Fruit fly (Drosophila melanogaster) whole organism, adult: Measurements from ENCODE around the gene pug.

Experiments
- CG11617 ChIP-seq: fragments of 200-800 bp; sonication (Bioruptor generic); optimal IDR thresholded peaks from 2 replicates; lab custom pipeline; 2017; ENCODE audit warnings: mild to moderate bottlenecking, missing biosample characterization, missing genetic modification reagents, missing genetic modification characterization
- CG12768 ChIP-seq: fragments of 200-800 bp; sonication (Bioruptor generic); optimal IDR thresholded peaks from 2 replicates; lab custom pipeline; 2017; ENCODE audit warnings: missing biosample characterization, missing genetic modification characterization, mild to moderate bottlenecking, moderate library complexity, missing genetic modification reagents
- CG14711 ChIP-seq: fragments of 200-800 bp; sonication (Bioruptor generic); optimal IDR thresholded peaks from 2 replicates; lab custom pipeline; 2018; ENCODE audit warnings: missing biosample characterization, mild to moderate bottlenecking, missing genetic modification characterization, moderate library complexity
- CG1620 ChIP-seq: fragments of 200-800 bp; sonication (Bioruptor generic); optimal IDR thresholded peaks from 2 replicates; lab custom pipeline; 2016; ENCODE audit warnings: missing biosample characterization, missing genetic modification characterization
- CG33017 ChIP-seq: fragments of 200-800 bp; sonication (Bioruptor generic); optimal IDR thresholded peaks from 2 replicates; lab custom pipeline; 2018; ENCODE audit warnings: missing biosample characterization, mild to moderate bottlenecking, missing genetic modification characterization, moderate library complexity
- CG5204 ChIP-seq: fragments of 200-800 bp; sonication (Bioruptor generic); optimal IDR thresholded peaks from 2 replicates; lab custom pipeline; 2016; ENCODE audit warnings: missing biosample characterization, missing genetic modification characterization
- CG7045 ChIP-seq: fragments of 200-800 bp; sonication (Bioruptor generic); optimal IDR thresholded peaks from 2 replicates; lab custom pipeline; 2017; ENCODE audit warnings: missing biosample characterization, mild to moderate bottlenecking, missing genetic modification characterization
- CG7101 ChIP-seq: fragments of 200-800 bp; sonication (Bioruptor generic); optimal IDR thresholded peaks from 2 replicates; lab custom pipeline; 2018; ENCODE audit warnings: missing biosample characterization, mild to moderate bottlenecking, missing genetic modification characterization, moderate library complexity
- Clk ChIP-seq: fragments of 200-800 bp; sonication (Bioruptor generic); optimal IDR thresholded peaks from 2 replicates; lab custom pipeline; 2017; ENCODE audit warnings: missing biosample characterization, missing genetic modification characterization
- Crg-1 ChIP-seq: fragments of 200-800 bp; sonication (Bioruptor generic); optimal IDR thresholded peaks from 2 replicates; lab custom pipeline; 2016; ENCODE audit warnings: missing biosample characterization, missing genetic modification characterization
- Hr96 ChIP-seq: fragments of 200-800 bp; sonication (Bioruptor generic); optimal IDR thresholded peaks from 2 replicates; lab custom pipeline; 2016; ENCODE audit warnings: missing biosample characterization, missing genetic modification characterization
- Mnt ChIP-seq: fragments of 200-800 bp; sonication (Bioruptor generic); optimal IDR thresholded peaks from 2 replicates; lab custom pipeline; 2016; ENCODE audit warnings: missing biosample characterization, mild to moderate bottlenecking, missing genetic modification characterization
- bab1 ChIP-seq: fragments of 200-800 bp; sonication (Bioruptor generic); optimal IDR thresholded peaks from 3 replicates; lab custom pipeline; 2019; ENCODE audit warnings: missing biosample characterization, mild to moderate bottlenecking, missing genetic modification characterization, moderate library complexity
- cic ChIP-seq: fragments of 200-800 bp; sonication (Bioruptor generic); optimal IDR thresholded peaks from 2 replicates; lab custom pipeline; 2017; ENCODE audit warnings: missing biosample characterization, mild to moderate bottlenecking, missing genetic modification characterization, moderate library complexity
- cnc ChIP-seq, 2 experiments: fragments of >200 bp; optimal IDR thresholded peaks; 2 replicates each; lab custom pipeline; 2017
- kay ChIP-seq: fragments of 200-800 bp; sonication (Bioruptor generic); peaks from one replicate; lab custom pipeline; 2016; ENCODE audit warnings: missing biosample characterization, missing genetic modification characterization, borderline replicate concordance
- ovo ChIP-seq: fragments of 200-800 bp; sonication (Bioruptor generic); optimal IDR thresholded peaks from 2 replicates; lab custom pipeline; 2016; ENCODE audit warnings: missing biosample characterization, missing genetic modification characterization
- pad ChIP-seq: fragments of 200-800 bp; sonication (Bioruptor generic); optimal IDR thresholded peaks from 3 replicates; lab custom pipeline; 2017; ENCODE audit warnings: missing biosample characterization, missing genetic modification characterization, mild to moderate bottlenecking, moderate library complexity, missing genetic modification reagents
- tj ChIP-seq: fragments of 200-800 bp; sonication (Bioruptor generic); optimal IDR thresholded peaks from 3 replicates; lab custom pipeline; 2017; ENCODE audit warnings: missing biosample characterization, mild to moderate bottlenecking, missing genetic modification characterization, moderate library complexity
- toe ChIP-seq: fragments of 200-800 bp; sonication (Bioruptor generic); optimal IDR thresholded peaks from 2 replicates; lab custom pipeline; 2016; ENCODE audit warnings: missing biosample characterization, missing genetic modification characterization

The pug gene

DNA sequence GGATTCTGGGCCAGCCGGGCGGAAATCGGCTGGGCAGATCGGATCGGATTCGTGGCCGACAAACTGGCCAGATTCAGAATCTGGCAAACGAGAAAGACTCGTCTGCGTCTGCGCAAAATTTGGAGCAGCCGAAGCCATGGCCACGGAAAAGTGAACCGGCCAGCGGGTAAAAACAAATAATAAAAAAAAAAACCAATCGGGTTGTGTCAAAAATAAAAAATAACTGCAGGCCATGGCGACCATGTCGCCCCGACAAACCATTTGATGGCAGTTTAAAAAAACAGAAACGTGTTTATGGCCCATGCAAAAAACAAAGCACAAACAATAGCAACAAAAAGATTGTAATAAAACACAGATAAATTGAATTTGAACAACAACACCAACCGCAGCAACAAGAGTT lies 8.2 kb upstream of the pug start:
- TF ChIP-seq CG14711 (tag; lab: Kevin White, UChicago) (no peak), ovo (GFP tag; lab: Kevin White, UChicago) (no peak), bab1 (GFP tag; lab: Kevin White, UChicago) (no peak), CG7101 (tag; lab: Kevin White, UChicago) (no peak), tj (GFP tag; lab: Kevin White, UChicago) (no peak), cnc (optimal IDR thresholded peaks at IDR 0.05; lab: Kevin White, UChicago) (no peak), Hr96 (GFP tag; lab: Kevin White, UChicago) (no peak)

DNA sequence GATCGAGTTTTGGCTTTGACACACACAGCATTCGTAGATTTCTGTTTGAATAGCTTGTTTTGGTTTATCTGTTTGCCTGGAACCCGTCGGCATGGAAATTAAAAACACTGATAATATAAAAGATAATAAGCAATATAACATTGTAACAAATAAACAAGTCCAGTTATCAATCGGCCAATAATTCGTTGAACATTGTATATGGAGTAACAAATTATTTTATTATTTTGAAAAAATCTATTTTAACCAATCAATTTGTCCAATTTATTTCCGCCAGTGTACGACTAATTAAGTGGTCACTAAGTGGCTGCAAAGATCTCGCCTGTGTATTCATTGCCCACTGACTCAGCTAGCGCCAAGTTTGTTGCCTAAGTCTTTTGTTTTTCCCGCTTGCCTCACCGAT lies 7.5 kb upstream of the pug start:
- TF ChIP-seq CG1620 (GFP tag; lab: Kevin White, UChicago), result no peak
- TF ChIP-seq kay, result no peak
- no peak for TF ChIP-seq CG12768
- no peak for TF ChIP-seq cic (GFP tag; lab: Kevin White, UChicago)
- TF ChIP-seq toe (GFP tag; lab: Kevin White, UChicago), result no peak
- TF ChIP-seq bab1 (GFP tag; lab: Kevin White, UChicago), result no peak
- TF ChIP-seq ovo (GFP tag; lab: Kevin White, UChicago), result no peak
- no peak for TF ChIP-seq Crg-1 (GFP tag; lab: Kevin White, UChicago)
- no peak for TF ChIP-seq CG7045 (GFP tag; lab: Kevin White, UChicago)
- no peak for TF ChIP-seq CG14711 (tag; lab: Kevin White, UChicago)
- TF ChIP-seq CG11617 (GFP tag; lab: Kevin White, UChicago), result no peak
- TF ChIP-seq CG33017, result no peak
- no peak for TF ChIP-seq Clk (GFP tag; lab: Kevin White, UChicago)
- TF ChIP-seq cnc (optimal IDR thresholded peaks at IDR 0.05; lab: Kevin White, UChicago), result no peak
- no peak for TF ChIP-seq pad (GFP tag; lab: Kevin White, UChicago)
- TF ChIP-seq tj (GFP tag; lab: Kevin White, UChicago), result no peak
- no peak for TF ChIP-seq Hr96 (GFP tag; lab: Kevin White, UChicago)
- TF ChIP-seq CG5204, result no peak

DNA sequence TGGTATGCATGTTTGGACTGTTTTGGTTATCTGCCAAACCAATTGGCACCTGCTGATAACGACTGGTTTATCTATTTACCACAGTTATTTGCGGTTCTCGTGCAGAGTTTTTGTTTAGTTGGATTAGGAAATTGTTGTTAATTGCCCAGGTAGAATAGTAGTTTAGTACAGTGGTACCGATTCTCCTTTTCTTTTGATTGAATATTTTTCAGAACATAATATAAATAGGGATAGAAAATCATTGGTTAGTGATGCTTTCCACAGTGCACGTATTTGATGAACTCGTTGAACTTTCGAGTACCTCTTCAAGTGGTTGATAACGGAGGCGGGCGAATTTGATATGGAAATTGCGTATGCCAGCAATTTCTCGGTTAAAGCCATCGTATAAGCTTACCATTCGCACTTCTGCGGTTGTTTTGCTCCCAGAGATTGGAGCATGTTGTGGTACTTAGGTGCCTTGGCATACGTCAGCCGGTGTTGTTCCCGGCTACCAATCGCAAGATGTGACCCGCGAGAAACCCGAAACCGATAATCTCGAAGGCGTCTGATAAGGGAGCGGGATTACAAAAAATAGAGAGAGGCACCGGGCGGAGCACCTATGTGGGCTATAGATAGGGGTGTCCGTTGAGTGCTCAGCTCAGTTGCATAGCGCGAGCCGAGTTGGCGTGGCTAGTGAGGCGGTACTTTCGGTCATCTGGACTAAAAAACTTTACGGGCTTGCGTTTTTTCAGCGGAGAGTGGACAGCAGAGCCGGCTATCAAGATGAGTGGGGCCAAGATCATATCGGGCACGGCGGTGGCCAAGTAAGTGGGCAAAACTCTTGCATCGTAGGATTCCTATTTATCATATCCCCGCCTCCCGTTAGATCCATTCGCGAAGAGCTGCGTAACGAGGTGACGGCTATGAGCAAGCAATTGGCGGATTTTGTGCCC lies 3.0 kb downstream of the pug start:
- TF ChIP-seq tj (GFP tag; lab: Kevin White, UChicago) (peak; percentile 8), cnc (optimal IDR thresholded peaks at IDR 0.05; lab: Kevin White, UChicago) (no peak), Hr96 (GFP tag; lab: Kevin White, UChicago) (no peak), CG33017 (no peak), Crg-1 (GFP tag; lab: Kevin White, UChicago) (no peak), ovo (GFP tag; lab: Kevin White, UChicago) (no peak), CG11617 (GFP tag; lab: Kevin White, UChicago) (peak; percentile 6), CG1620 (GFP tag; lab: Kevin White, UChicago) (no peak), cic (GFP tag; lab: Kevin White, UChicago) (peak; percentile 1), CG7101 (tag; lab: Kevin White, UChicago) (no peak), kay (no peak), toe (GFP tag; lab: Kevin White, UChicago) (no peak)

DNA sequence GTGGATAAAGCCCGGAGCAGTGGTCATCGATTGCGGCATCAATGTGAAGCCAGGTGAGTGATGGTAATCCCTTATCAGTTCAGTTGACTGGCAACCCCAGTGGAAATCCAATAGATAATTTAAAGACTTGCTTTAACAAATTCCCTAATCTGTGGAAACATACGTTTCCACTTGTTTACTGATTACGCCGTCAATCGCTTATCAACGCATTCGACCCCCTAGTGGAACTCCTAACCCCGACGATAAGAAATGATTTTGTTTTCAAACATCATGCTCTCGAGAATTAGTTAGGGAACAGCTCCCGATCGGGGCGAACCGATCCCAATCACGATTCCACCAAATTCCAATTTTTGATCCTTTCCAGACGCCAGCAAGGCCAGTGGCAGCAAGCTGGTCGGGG lies 4.3 kb downstream of the pug start:
- no peak for TF ChIP-seq CG12768
- no peak for TF ChIP-seq Hr96 (GFP tag; lab: Kevin White, UChicago)
- no peak for TF ChIP-seq tj (GFP tag; lab: Kevin White, UChicago)
- no peak for TF ChIP-seq toe (GFP tag; lab: Kevin White, UChicago)
- no peak for TF ChIP-seq kay

DNA sequence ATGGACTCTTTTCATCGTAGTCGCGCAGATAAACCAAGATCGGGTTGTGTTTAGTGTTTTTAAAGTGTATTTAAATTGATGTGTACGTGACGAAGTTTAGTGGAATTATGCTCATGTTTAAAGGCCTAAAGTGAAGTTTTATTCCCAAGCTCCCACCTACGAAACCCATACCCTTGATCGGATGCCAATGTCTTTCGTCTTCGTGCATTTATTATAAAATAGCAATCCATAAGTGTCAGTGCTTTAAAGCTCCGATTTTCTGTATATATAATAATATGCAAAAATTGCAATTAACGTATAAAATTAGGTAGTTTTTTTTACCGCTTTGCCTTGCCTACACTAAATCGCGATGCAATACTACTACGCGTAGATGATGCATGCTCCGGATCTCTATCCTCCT lies 8.6 kb downstream of the pug start, which contains the start of gene CG31391:
CG31391 (minus strand) TSS at position 101 of the 400 bp plus-strand sequence.
- TF ChIP-seq CG14711 (tag; lab: Kevin White, UChicago) (no peak), Hr96 (GFP tag; lab: Kevin White, UChicago) (no peak), Crg-1 (GFP tag; lab: Kevin White, UChicago) (no peak)

DNA sequence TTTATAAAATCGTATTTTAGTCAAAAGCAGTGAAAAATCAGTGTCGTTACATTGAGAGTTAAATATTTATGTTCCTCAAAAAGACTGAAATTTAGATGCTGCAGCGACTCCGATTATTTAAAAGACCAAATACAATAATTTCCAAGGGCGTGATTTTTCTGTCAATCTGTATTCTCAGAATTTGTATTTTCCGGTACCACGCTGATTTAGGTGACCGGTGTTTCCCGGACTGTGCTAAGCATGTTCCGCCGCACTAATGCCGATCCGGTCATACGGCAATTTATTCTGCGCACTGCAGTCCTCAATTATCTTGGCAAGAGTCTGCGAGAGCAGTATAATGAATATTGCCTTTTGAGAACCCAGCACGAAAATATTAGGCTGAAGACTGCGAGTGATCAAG lies 10.4 kb downstream of the pug start, which contains the start of the genes CG31467 and CG14684:
CG31467 (minus strand) TSS at position 101 of the 400 bp plus-strand sequence.
CG14684 (plus strand) TSS at position 212 of the 400 bp plus-strand sequence.
- TF ChIP-seq CG1620 (GFP tag; lab: Kevin White, UChicago), result no peak
- TF ChIP-seq CG7101 (tag; lab: Kevin White, UChicago), result no peak
- TF ChIP-seq Mnt (GFP tag; lab: Kevin White, UChicago), result no peak
- no peak for TF ChIP-seq CG7045 (GFP tag; lab: Kevin White, UChicago)
- no peak for TF ChIP-seq tj (GFP tag; lab: Kevin White, UChicago)
- no peak for TF ChIP-seq Hr96 (GFP tag; lab: Kevin White, UChicago)
- TF ChIP-seq CG33017, result no peak
- TF ChIP-seq toe (GFP tag; lab: Kevin White, UChicago), result no peak
- TF ChIP-seq bab1 (GFP tag; lab: Kevin White, UChicago), result no peak
- no peak for TF ChIP-seq cic (GFP tag; lab: Kevin White, UChicago)
